Fruit fly (Drosophila melanogaster): ENCODE measurements around the gene in.

- TF ChIP-seq CG14655 (GFP tag; optimal IDR thresholded peaks at IDR 0.05) (no peak), D1 (tag; optimal IDR thresholded peaks at IDR 0.05) (no peak), gl (tag; optimal IDR thresholded peaks at IDR 0.05) (no peak), rn (GFP tag; IDR thresholded peaks at IDR 0.05) (no peak), CG4496 (GFP tag; IDR thresholded peaks at IDR 0.05) (no peak), EcR (GFP tag; optimal IDR thresholded peaks at IDR 0.05) (no peak), CG12605 (GFP tag; IDR thresholded peaks at IDR 0.05) (no peak), CG17806 (tag; optimal IDR thresholded peaks at IDR 0.05) (no peak), CG34367 (tag; optimal IDR thresholded peaks at IDR 0.05) (no peak)
These were observed 43.3 kb downstream of the in start, which contains the start of gene CG13248 for dm6 chr3L:20410345-20410744.
